Worm (Caenorhabditis elegans) whole organism, midembryonic: ENCODE data around the gene his-59.

Experiments used
- T22C8.4 ChIP-seq: fragments of 200-800 bp; sonication (Bioruptor generic); IDR thresholded peaks from 2 replicates; pipeline ENCODE4 v1.3.6; 2022; ENCODE audit warnings: missing genetic modification characterization, missing compliant biosample characterization
- cog-1 ChIP-seq: sonication (generic microtip); optimal IDR thresholded peaks from 2 replicates; lab custom pipeline; 2016; ENCODE audit warnings: missing genetic modification characterization, missing compliant biosample characterization
- flt-1 ChIP-seq: fragments of 200-800 bp; sonication (Bioruptor generic); IDR thresholded peaks from 2 replicates; pipeline ENCODE4 v1.3.6; 2022; ENCODE audit warnings: missing genetic modification characterization, missing compliant biosample characterization
- klf-2 ChIP-seq: fragments of 200-800 bp; sonication (Bioruptor generic); conservative IDR thresholded peaks from 2 replicates; pipeline ENCODE4 v1.3.6; 2022; ENCODE audit warnings: missing genetic modification reagents, missing genetic modification characterization, missing compliant biosample characterization
- med-1 ChIP-seq: sonication (generic microtip); optimal IDR thresholded peaks from 2 replicates; lab custom pipeline; 2017; ENCODE audit warnings: missing genetic modification characterization, mild to moderate bottlenecking, missing compliant biosample characterization, antibody characterized with exemption, missing genetic modification reagents; ENCODE audit not compliant: insufficient read depth
- ref-1 ChIP-seq: fragments of 200-800 bp; sonication (Bioruptor generic); conservative IDR thresholded peaks from 2 replicates; pipeline ENCODE4 v1.3.6; 2022; ENCODE audit warnings: missing genetic modification reagents, missing genetic modification characterization, missing compliant biosample characterization
- tab-1 ChIP-seq: fragments of 200-800 bp; sonication (Bioruptor generic); IDR thresholded peaks from 2 replicates; pipeline ENCODE4 v1.3.6; 2022; ENCODE audit warnings: missing genetic modification characterization, missing compliant biosample characterization
- ztf-23 ChIP-seq: fragments of 200-800 bp; sonication (Bioruptor generic); IDR thresholded peaks from 2 replicates; pipeline ENCODE4 v1.3.6; 2022; ENCODE audit warnings: missing genetic modification reagents, missing genetic modification characterization, missing compliant biosample characterization
- ztf-29 ChIP-seq: fragments of 200-800 bp; sonication (Bioruptor generic); IDR thresholded peaks from 2 replicates; pipeline ENCODE4 v1.3.6; 2022; ENCODE audit warnings: missing genetic modification reagents, missing genetic modification characterization, missing compliant biosample characterization

The his-59 gene

DNA sequence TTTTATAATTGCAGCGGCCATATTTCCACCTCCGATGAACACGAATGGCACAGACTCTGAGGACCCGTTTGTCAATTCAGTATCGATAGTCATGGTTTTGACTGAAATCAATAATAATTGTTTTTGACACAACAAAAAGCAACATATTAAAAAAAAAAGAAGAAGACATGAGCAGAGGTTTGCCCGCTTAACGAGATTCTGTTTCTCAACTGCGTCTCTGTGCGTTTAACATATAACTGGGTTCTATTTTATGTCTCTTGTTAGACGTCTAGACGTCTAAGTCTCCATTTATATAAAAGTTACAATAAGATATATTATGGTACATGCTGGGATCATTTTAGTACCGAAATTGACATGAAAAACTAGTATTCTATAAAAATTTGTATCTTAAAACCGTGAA is 10.9 kb upstream of the his-59 start, which contains the start of gene pycr-4:
pycr-4 (minus strand) TSS at position 101 of the 400 bp plus-strand sequence.
- TF ChIP-seq ztf-23 (GFP tag; lab: Robert Waterston, UW), result no peak
- TF ChIP-seq tab-1 (GFP tag; lab: Robert Waterston, UW), result no peak
- TF ChIP-seq ztf-29 (GFP tag; lab: Robert Waterston, UW), result no peak
- TF ChIP-seq T22C8.4, result no peak
- no peak for TF ChIP-seq med-1
- TF ChIP-seq flt-1 (GFP tag; lab: Robert Waterston, UW), result no peak
- no peak for TF ChIP-seq cog-1 (tag; lab: Kevin White, UChicago)
- no peak for TF ChIP-seq ref-1 (GFP tag; lab: Robert Waterston, UW)
- no peak for TF ChIP-seq klf-2 (GFP tag; lab: Robert Waterston, UW)

DNA sequence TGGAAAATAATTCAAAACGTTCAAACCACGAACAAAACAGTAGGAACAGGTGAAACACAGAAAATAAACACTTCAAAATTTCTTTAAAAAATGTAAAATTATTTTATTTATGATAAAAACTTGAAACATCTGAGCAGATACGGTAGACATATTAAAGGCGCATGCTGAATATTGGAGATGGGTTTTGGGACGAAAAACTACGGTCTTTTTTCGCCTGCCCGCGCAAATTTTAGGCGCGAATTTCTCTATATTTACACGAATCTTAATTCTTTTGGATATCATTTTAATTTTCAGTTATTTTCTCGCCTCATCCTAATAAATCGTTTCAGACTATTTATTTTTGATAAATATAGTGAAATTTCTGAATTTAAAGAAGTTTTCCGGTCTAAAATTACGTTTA is 10.4 kb upstream of the his-59 start:
- TF ChIP-seq ztf-29 (GFP tag; lab: Robert Waterston, UW) (no peak), cog-1 (tag; lab: Kevin White, UChicago) (no peak), ztf-23 (GFP tag; lab: Robert Waterston, UW) (no peak), ref-1 (GFP tag; lab: Robert Waterston, UW) (no peak), flt-1 (GFP tag; lab: Robert Waterston, UW) (no peak), T22C8.4 (no peak), tab-1 (GFP tag; lab: Robert Waterston, UW) (no peak), klf-2 (GFP tag; lab: Robert Waterston, UW) (no peak), med-1 (no peak)

DNA sequence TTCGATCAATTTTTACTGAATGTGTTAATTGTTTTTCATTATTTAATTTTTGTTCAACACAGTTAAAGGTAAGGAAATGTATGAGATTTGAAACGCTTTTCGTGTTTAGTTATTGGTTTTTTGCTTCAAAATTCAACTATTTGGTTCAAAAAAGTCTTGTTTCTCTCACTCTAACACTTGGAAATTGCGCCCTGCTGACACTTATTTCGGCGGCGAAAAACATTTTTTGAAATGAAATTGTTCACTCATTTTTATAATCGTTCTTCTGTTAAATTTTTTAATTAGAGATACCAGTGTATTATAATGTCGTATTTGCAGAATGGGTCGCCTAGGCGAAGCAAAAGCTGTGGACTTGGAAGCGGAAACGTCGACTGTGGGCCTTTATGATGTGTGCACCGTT is 9.9 kb upstream of the his-59 start, which contains the start of gene rod-1:
rod-1 (plus strand) TSS at position 319 of the 400 bp plus-strand sequence.
- TF ChIP-seq cog-1 (tag; lab: Kevin White, UChicago) (no peak), T22C8.4 (no peak), ztf-29 (GFP tag; lab: Robert Waterston, UW) (no peak), flt-1 (GFP tag; lab: Robert Waterston, UW) (no peak), tab-1 (GFP tag; lab: Robert Waterston, UW) (no peak), klf-2 (GFP tag; lab: Robert Waterston, UW) (no peak), ztf-23 (GFP tag; lab: Robert Waterston, UW) (no peak), ref-1 (GFP tag; lab: Robert Waterston, UW) (no peak), med-1 (no peak)

- TF ChIP-seq ztf-23 (GFP tag; lab: Robert Waterston, UW) (0 out of 2 replicates have a peak, but pooled peaks have one; percentile 9), ref-1 (GFP tag; lab: Robert Waterston, UW) (peak; percentile 32; the same call in 1 of the 2 replicates), tab-1 (GFP tag; lab: Robert Waterston, UW) (0 out of 2 replicates have a peak, but pooled peaks have one; percentile 8)
These were observed 2.4 kb upstream of the his-59 start for ce11 chrIV:7485565-7486200.

ce11 chrIV:7486201-7486947 is 1.7 kb upstream of the his-59 start, which contains the start of the genes his-61 and his-62:
his-61 (minus strand) TSS chrIV:7486217.
his-62 (plus strand) TSS chrIV:7486545.
- TF ChIP-seq ref-1 (GFP tag; lab: Robert Waterston, UW), result no peak
- TF ChIP-seq cog-1 (tag; lab: Kevin White, UChicago), result peak; percentile 97
- peak; percentile 73 for TF ChIP-seq klf-2 (GFP tag; lab: Robert Waterston, UW)
- TF ChIP-seq ztf-29 (GFP tag; lab: Robert Waterston, UW), result no peak; the same call in 1 of the 2 replicates
- TF ChIP-seq flt-1 (GFP tag; lab: Robert Waterston, UW), result peak; percentile 58
- TF ChIP-seq T22C8.4, result no peak
- no peak for TF ChIP-seq tab-1 (GFP tag; lab: Robert Waterston, UW)
- no peak for TF ChIP-seq med-1
- 0 out of 2 replicates have a peak, but pooled peaks have one; percentile 4 for TF ChIP-seq ztf-23 (GFP tag; lab: Robert Waterston, UW)

DNA sequence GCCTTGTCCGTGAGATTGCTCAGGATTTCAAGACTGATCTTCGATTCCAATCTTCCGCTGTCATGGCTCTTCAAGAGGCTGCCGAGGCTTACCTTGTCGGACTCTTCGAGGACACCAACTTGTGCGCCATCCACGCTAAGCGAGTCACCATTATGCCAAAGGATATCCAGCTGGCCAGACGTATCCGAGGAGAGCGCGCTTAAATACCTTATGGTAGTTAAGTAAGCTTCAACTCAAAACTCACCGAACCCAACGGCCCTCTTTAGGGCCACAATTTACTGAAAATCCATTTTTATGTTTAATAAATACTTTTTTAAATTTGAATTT is 371 bp downstream of the his-59 start:
- no peak for TF ChIP-seq tab-1 (GFP tag; lab: Robert Waterston, UW)
- no peak for TF ChIP-seq ztf-23 (GFP tag; lab: Robert Waterston, UW)
- peak; percentile 65 for TF ChIP-seq flt-1 (GFP tag; lab: Robert Waterston, UW)

ce11 chrIV:7491464-7491863 is 3.4 kb downstream of the his-59 start, which contains the start of gene F55G1.1:
F55G1.1 (plus strand) TSS chrIV:7491764.
- TF ChIP-seq tab-1 (GFP tag; lab: Robert Waterston, UW) (no peak), flt-1 (GFP tag; lab: Robert Waterston, UW) (no peak), ztf-23 (GFP tag; lab: Robert Waterston, UW) (no peak), T22C8.4 (no peak), ztf-29 (GFP tag; lab: Robert Waterston, UW) (no peak), klf-2 (GFP tag; lab: Robert Waterston, UW) (no peak), med-1 (no peak), ref-1 (GFP tag; lab: Robert Waterston, UW) (no peak), cog-1 (tag; lab: Kevin White, UChicago) (no peak)

DNA sequence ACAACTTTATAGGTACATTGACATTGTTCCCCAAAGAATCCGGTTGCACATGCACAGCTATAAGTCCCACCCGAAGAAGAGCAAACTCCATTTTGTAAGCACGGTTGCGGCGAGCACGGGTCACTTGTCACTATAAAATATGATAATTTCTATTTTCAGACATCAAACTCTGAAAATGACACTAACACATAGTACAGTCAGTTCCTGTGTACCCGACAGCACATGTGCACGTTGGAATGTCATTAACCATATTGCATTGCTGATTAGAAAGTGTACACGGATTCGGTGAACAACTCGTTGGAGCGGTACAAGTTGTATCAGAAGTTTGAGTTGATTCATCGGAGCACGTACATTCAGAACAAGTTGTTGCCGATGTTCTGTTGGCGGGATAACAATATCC is 9.2 kb downstream of the his-59 start:
- no peak for TF ChIP-seq T22C8.4
- no peak for TF ChIP-seq cog-1 (tag; lab: Kevin White, UChicago)
- TF ChIP-seq tab-1 (GFP tag; lab: Robert Waterston, UW), result no peak
- no peak for TF ChIP-seq klf-2 (GFP tag; lab: Robert Waterston, UW)
- no peak for TF ChIP-seq flt-1 (GFP tag; lab: Robert Waterston, UW)
- no peak for TF ChIP-seq ref-1 (GFP tag; lab: Robert Waterston, UW)
- TF ChIP-seq med-1, result no peak
- TF ChIP-seq ztf-23 (GFP tag; lab: Robert Waterston, UW), result no peak
- no peak for TF ChIP-seq ztf-29 (GFP tag; lab: Robert Waterston, UW)

ce11 chrIV:7497750-7498149 is 9.7 kb downstream of the his-59 start, which contains the start of gene egas-4:
egas-4 (minus strand) TSS chrIV:7497850.
- no peak for TF ChIP-seq flt-1 (GFP tag; lab: Robert Waterston, UW)
- no peak for TF ChIP-seq ztf-23 (GFP tag; lab: Robert Waterston, UW)
- TF ChIP-seq cog-1 (tag; lab: Kevin White, UChicago), result no peak
- TF ChIP-seq T22C8.4, result no peak
